Worm (Caenorhabditis elegans): ENCODE data around the gene T02D1.8.

DNA sequence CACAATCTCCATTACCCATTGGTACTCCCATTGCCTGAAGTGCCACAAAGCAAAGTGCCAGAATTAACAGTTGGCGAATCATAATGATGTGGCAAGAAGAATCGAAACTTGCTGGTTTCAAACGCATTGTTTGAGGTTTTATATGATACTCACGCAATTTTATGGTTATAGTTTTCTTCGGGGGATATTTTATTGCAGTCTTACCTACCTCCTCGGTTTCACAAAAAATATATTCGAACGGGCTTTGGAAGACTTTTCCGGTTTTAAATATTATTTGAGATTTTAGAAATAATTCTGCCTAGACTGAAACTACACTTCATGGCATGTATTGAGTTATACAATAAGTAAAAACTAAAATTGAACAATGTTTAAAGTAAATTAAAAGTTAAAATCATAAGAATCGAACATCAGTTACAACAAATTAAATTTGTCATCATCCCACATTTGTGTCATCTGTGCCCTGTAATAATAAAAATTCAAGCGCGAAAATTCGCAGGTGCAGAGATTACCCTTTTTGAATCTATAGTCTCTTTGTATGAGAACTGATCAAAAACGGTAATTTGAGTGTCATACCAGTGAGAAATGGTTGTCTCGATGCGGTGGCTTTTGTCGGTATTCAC lies 40.6 kb downstream of the T02D1.8 start, which contains the start of the genes clec-197 and clec-198:
- TF ChIP-seq him-1 (tag; optimal IDR thresholded peaks at IDR 0.05) (no peak), W03F9.2 (tag; optimal IDR thresholded peaks at IDR 0.05) (no peak)
